Worm (Caenorhabditis elegans) whole organism, late embryonic: Measurements from ENCODE around the gene F15G9.1.

Experiments
- C08G9.2 ChIP-seq: sonication (generic microtip); optimal IDR thresholded peaks from 2 replicates; lab custom pipeline; 2016; ENCODE audit warnings: mild to moderate bottlenecking, missing genetic modification characterization, moderate library complexity, missing compliant biosample characterization
- C38D4.7 ChIP-seq: fragments of 200-800 bp; sonication (Bioruptor generic); optimal IDR thresholded peaks from 2 replicates; lab custom pipeline; 2018; ENCODE audit warnings: mild to moderate bottlenecking, missing genetic modification characterization, moderate library complexity, missing compliant biosample characterization
- F13H6.1 ChIP-seq: sonication (generic microtip); optimal IDR thresholded peaks from 2 replicates; lab custom pipeline; 2016; ENCODE audit warnings: missing genetic modification characterization, missing compliant biosample characterization
- K09A11.1 ChIP-seq: sonication (generic microtip); optimal IDR thresholded peaks from 2 replicates; lab custom pipeline; 2017; ENCODE audit warnings: antibody characterized with exemption, mild to moderate bottlenecking, missing genetic modification characterization, missing compliant biosample characterization; ENCODE audit not compliant: insufficient read depth
- ahr-1 ChIP-seq: sonication (generic microtip); optimal IDR thresholded peaks from 2 replicates; lab custom pipeline; 2016; ENCODE audit warnings: missing genetic modification characterization, missing compliant biosample characterization
- ceh-14 ChIP-seq: sonication (generic microtip); optimal IDR thresholded peaks from 2 replicates; lab custom pipeline; 2016; ENCODE audit warnings: missing genotype, missing genetic modification characterization, missing compliant biosample characterization
- ceh-24 ChIP-seq: sonication (generic microtip); optimal IDR thresholded peaks from 2 replicates; lab custom pipeline; 2016; ENCODE audit warnings: mild to moderate bottlenecking, missing genetic modification characterization, missing compliant biosample characterization
- ceh-30 ChIP-seq: fragments of 150-350 bp; optimal IDR thresholded peaks from 2 replicates; lab custom pipeline; 2014; ENCODE audit warnings: missing biosample characterization, missing genetic modification characterization
- ceh-45 ChIP-seq: fragments of 200-800 bp; sonication (Bioruptor generic); IDR thresholded peaks from 2 replicates; pipeline ENCODE4 v1.3.6; 2022; ENCODE audit warnings: missing genetic modification reagents, missing genetic modification characterization, missing compliant biosample characterization
- ceh-9 ChIP-seq: sonication (generic microtip); optimal IDR thresholded peaks from 2 replicates; lab custom pipeline; 2016; ENCODE audit warnings: mild to moderate bottlenecking, missing genetic modification characterization, inconsistent platforms, missing compliant biosample characterization
- che-1 ChIP-seq: sonication (generic microtip); optimal IDR thresholded peaks from 2 replicates; lab custom pipeline; 2016; ENCODE audit warnings: mild to moderate bottlenecking, missing genetic modification characterization, missing compliant biosample characterization
- dve-1 ChIP-seq: sonication (generic microtip); optimal IDR thresholded peaks from 2 replicates; lab custom pipeline; 2017; ENCODE audit warnings: antibody characterized with exemption, mild to moderate bottlenecking, missing genetic modification characterization, missing compliant biosample characterization
- elt-2 ChIP-seq: sonication (generic microtip); optimal IDR thresholded peaks from 2 replicates; lab custom pipeline; 2016; ENCODE audit warnings: missing genetic modification reagents, missing genetic modification characterization, missing compliant biosample characterization
- fax-1 ChIP-seq: sonication (generic microtip); optimal IDR thresholded peaks from 2 replicates; lab custom pipeline; 2016; ENCODE audit warnings: missing genotype, missing genetic modification characterization, missing compliant biosample characterization
- fkh-6 ChIP-seq: sonication (generic microtip); optimal IDR thresholded peaks from 2 replicates; lab custom pipeline; 2016; ENCODE audit warnings: missing genetic modification characterization, missing compliant biosample characterization
- hlh-13 ChIP-seq: fragments of 200-800 bp; sonication (Bioruptor generic); optimal IDR thresholded peaks from 2 replicates; lab custom pipeline; 2018; ENCODE audit warnings: mild to moderate bottlenecking, missing genetic modification characterization, missing compliant biosample characterization
- hlh-30 ChIP-seq: sonication (generic microtip); optimal IDR thresholded peaks from 2 replicates; lab custom pipeline; 2017; ENCODE audit warnings: antibody characterized with exemption, missing genetic modification characterization, missing compliant biosample characterization; ENCODE audit not compliant: insufficient read depth
- hlh-6 ChIP-seq: sonication (generic microtip); optimal IDR thresholded peaks from 2 replicates; lab custom pipeline; 2016; ENCODE audit warnings: missing genotype, missing genetic modification characterization, missing compliant biosample characterization
- hlh-8 ChIP-seq: sonication (generic microtip); optimal IDR thresholded peaks from 2 replicates; lab custom pipeline; 2016; ENCODE audit warnings: missing genotype, missing genetic modification characterization, missing compliant biosample characterization
- lim-6 ChIP-seq: sonication (generic microtip); optimal IDR thresholded peaks from 2 replicates; lab custom pipeline; 2016; ENCODE audit warnings: missing genetic modification characterization, missing compliant biosample characterization
- lin-11 ChIP-seq: fragments of 200-800 bp; sonication (Bioruptor generic); optimal IDR thresholded peaks from 2 replicates; lab custom pipeline; 2018; ENCODE audit warnings: mild to moderate bottlenecking, missing genetic modification characterization, missing compliant biosample characterization
- nfya-1 ChIP-seq: sonication (generic microtip); optimal IDR thresholded peaks from 2 replicates; lab custom pipeline; 2017; ENCODE audit warnings: missing genetic modification characterization, mild to moderate bottlenecking, missing compliant biosample characterization, antibody characterized with exemption, moderate library complexity
- nhr-232 ChIP-seq: sonication (generic microtip); optimal IDR thresholded peaks from 2 replicates; lab custom pipeline; 2016; ENCODE audit warnings: missing genetic modification characterization, missing compliant biosample characterization
- npax-4 ChIP-seq: sonication (generic microtip); optimal IDR thresholded peaks from 2 replicates; lab custom pipeline; 2016; ENCODE audit warnings: missing genetic modification characterization, missing compliant biosample characterization
- pag-3 ChIP-seq: sonication (generic microtip); optimal IDR thresholded peaks from 2 replicates; lab custom pipeline; 2016; ENCODE audit warnings: missing compliant biosample characterization, missing genetic modification characterization, borderline replicate concordance
- pax-1 ChIP-seq: fragments of 150-350 bp; optimal IDR thresholded peaks from 2 replicates; lab custom pipeline; 2014; ENCODE audit warnings: missing biosample characterization, missing genetic modification characterization
- ref-2 ChIP-seq: sonication (generic microtip); optimal IDR thresholded peaks from 2 replicates; lab custom pipeline; 2016; ENCODE audit warnings: missing genetic modification characterization, missing compliant biosample characterization
- rnt-1 ChIP-seq: sonication (generic microtip); optimal IDR thresholded peaks from 2 replicates; lab custom pipeline; 2016; ENCODE audit warnings: missing genetic modification characterization, missing compliant biosample characterization
- sox-2 ChIP-seq: fragments of 200-800 bp; sonication (Bioruptor generic); IDR thresholded peaks from 2 replicates; pipeline ENCODE4 v1.3.6; 2022; ENCODE audit warnings: missing genetic modification reagents, missing genetic modification characterization, missing compliant biosample characterization
- sox-4 ChIP-seq: sonication (generic microtip); optimal IDR thresholded peaks from 2 replicates; lab custom pipeline; 2017; ENCODE audit warnings: mild to moderate bottlenecking, missing genetic modification characterization, inconsistent platforms, missing compliant biosample characterization
- unc-42 ChIP-seq: sonication (generic microtip); optimal IDR thresholded peaks from 2 replicates; lab custom pipeline; 2016; ENCODE audit warnings: missing genotype, missing genetic modification characterization, missing compliant biosample characterization
- unc-55 ChIP-seq: sonication (generic microtip); optimal IDR thresholded peaks from 2 replicates; lab custom pipeline; 2017; ENCODE audit warnings: missing biosample characterization, missing genetic modification reagents, missing genetic modification characterization
- unc-86 ChIP-seq: sonication (generic microtip); optimal IDR thresholded peaks from 2 replicates; lab custom pipeline; 2016; ENCODE audit warnings: missing genetic modification characterization, missing compliant biosample characterization
- zip-5 ChIP-seq: sonication (generic microtip); optimal IDR thresholded peaks from 2 replicates; lab custom pipeline; 2016; ENCODE audit warnings: missing genetic modification characterization, missing compliant biosample characterization
- ztf-16 ChIP-seq: sonication (generic microtip); optimal IDR thresholded peaks from 2 replicates; lab custom pipeline; 2017; ENCODE audit warnings: missing genetic modification characterization, missing compliant biosample characterization

The F15G9.1 gene

DNA sequence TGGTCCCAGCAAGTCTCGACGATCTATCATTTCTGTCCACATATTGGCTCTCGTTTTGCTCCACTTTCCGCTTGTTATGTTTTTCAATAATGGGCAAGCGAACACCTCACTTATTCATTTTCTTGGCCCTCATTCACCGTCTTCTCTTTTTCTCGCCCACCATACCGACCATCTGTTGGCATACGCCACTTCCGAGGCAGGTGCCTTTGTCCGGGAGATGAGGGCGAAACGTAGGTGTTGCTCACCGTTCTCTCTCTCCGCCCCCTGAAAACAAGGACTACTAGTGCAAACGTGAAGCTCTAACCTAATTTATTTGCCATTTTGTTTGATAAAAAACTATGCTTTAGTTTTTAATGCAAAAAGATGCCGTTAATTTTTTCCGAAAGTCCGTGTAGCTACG, 8.5 kb upstream of the F15G9.1 start:
- TF ChIP-seq hlh-13 (GFP tag; lab: Kevin White, UChicago), result no peak
- TF ChIP-seq pax-1 (tag; lab: Kevin White, UChicago), result no peak
- TF ChIP-seq ref-2 (tag; lab: Kevin White, UChicago), result no peak
- no peak for TF ChIP-seq fax-1 (tag; lab: Kevin White, UChicago)
- no peak for TF ChIP-seq sox-2 (GFP tag; lab: Robert Waterston, UW)
- no peak for TF ChIP-seq ceh-30 (tag; lab: Kevin White, UChicago)
- no peak for TF ChIP-seq C38D4.7 (GFP tag; lab: Kevin White, UChicago)
- no peak for TF ChIP-seq hlh-6 (tag; lab: Kevin White, UChicago)
- TF ChIP-seq nfya-1 (tag; lab: Kevin White, UChicago), result no peak
- TF ChIP-seq unc-55 (GFP tag; lab: Kevin White, UChicago), result no peak

DNA sequence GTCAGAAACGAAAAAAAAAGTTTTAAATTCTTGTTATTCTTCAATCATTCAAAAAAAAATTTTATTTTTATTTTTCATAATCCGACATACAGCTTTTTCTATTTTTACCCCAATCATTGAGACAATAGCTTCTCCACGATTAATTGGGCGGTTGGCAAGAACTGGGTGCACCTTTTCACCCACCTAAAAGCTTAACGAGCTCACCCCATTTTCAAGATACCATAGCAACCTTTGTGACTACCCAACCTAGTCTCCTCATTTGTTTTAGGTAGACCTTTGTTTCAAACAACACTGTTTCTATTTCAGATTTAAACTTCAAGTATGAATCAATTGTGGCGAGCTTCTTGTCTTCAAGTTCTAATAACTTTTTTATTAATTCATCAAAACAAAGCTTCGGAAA, 7.8 kb upstream of the F15G9.1 start, which contains the start of gene dyf-7:
dyf-7 (plus strand) TSS at position 301 of the 400 bp plus-strand sequence.
- TF ChIP-seq dve-1 (tag; lab: Kevin White, UChicago) (no peak), elt-2 (no peak)

DNA sequence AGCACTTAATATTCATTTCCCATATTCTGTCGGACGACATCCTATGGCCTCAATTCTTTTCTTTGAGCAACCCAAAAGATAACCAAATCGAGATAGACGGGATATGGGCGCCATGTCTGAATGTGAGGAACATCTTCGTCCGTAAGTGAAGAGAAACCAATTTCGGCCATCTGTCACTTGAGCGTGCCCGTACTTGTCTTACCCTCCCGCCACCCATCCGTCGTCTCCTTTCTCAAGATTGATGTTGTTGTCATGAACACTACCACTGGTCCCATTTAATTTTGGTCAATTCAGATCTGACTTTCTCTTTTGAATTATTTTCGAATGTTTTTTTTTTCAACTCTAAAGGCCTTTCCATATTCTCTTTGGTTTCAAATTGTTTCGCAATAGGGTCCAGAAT, 3.4 kb upstream of the F15G9.1 start:
- TF ChIP-seq ceh-14 (tag; lab: Kevin White, UChicago), result no peak
- TF ChIP-seq unc-42 (tag; lab: Kevin White, UChicago), result peak; percentile 12
- TF ChIP-seq, all 69 proteins: peak for 1

DNA sequence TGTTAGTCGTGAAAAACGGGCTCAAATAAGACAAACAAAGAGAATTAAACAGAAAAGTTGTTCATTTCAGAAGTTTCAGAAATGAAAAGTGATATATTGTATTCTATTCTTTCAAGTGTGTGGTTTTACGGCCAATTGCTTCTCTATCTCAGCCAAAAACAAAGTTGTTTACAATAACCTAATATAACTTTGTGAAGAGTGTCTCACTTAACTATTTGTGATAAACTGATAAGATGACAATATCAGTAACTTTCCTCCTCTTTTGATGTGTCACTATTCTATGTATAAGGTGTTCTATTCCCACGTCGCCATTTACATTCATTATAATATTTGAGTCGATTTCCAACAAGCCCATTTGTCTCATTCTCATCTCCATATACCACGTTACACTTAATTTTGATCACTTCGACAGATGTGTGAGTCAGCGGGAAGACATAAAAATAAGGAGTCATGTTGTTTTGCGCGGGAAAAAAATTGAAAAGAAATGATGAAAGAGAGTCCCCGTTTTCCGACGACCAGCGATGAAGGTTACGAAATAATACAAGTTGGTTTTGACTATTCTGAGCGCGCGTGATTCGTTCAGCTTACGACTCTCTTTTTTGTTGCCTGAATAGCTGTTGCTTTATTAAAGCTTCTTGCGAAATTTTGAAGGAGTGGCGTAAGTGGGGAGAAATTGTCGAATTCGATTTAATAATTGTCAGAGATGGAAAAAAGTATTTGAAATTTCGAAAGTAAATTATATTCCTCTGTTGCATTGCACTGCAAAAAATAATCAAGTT, 738 bp upstream of the F15G9.1 start:
- TF ChIP-seq npax-4 (no peak), ahr-1 (tag; lab: Kevin White, UChicago) (no peak), ceh-9 (tag; lab: Kevin White, UChicago) (no peak), unc-86 (tag; lab: Kevin White, UChicago) (no peak), elt-2 (peak; percentile 35), ceh-30 (tag; lab: Kevin White, UChicago) (no peak), C38D4.7 (GFP tag; lab: Kevin White, UChicago) (no peak), zip-5 (no peak), ref-2 (tag; lab: Kevin White, UChicago) (no peak), lin-11 (tag; lab: Kevin White, UChicago) (no peak), rnt-1 (tag; lab: Kevin White, UChicago) (no peak), unc-42 (tag; lab: Kevin White, UChicago) (peak; percentile 53)

DNA sequence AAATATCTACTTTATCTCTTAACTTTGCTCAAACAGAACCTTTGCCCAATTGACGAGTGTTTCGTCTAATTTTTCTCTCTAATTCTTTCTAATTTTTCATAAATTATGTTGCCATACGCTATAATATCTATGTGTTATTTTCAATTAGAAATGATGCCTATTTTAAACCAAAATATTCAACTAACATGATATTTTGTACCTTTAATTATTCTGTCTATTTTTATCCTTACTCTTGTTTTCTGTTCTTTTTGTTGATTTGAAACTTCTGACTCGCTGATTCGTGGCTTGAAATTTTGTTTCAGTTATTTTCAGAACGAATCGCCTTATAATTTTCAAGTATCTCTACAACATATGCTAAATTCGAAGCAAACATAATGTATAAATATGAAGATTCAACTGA, 3.3 kb downstream of the F15G9.1 start, which contains the start of gene F15G9.6:
F15G9.6 (plus strand) TSS at position 301 of the 400 bp plus-strand sequence.
- TF ChIP-seq ceh-45 (GFP tag; lab: Robert Waterston, UW) (no peak), unc-42 (tag; lab: Kevin White, UChicago) (no peak), ceh-24 (tag; lab: Kevin White, UChicago) (no peak), pax-1 (tag; lab: Kevin White, UChicago) (no peak), pag-3 (tag; lab: Kevin White, UChicago) (no peak), lim-6 (tag; lab: Kevin White, UChicago) (no peak), sox-2 (GFP tag; lab: Robert Waterston, UW) (no peak), sox-4 (tag; lab: Kevin White, UChicago) (no peak), hlh-30 (no peak), ztf-16 (no peak), hlh-8 (tag; lab: Kevin White, UChicago) (no peak), fkh-6 (tag; lab: Kevin White, UChicago) (no peak)

DNA sequence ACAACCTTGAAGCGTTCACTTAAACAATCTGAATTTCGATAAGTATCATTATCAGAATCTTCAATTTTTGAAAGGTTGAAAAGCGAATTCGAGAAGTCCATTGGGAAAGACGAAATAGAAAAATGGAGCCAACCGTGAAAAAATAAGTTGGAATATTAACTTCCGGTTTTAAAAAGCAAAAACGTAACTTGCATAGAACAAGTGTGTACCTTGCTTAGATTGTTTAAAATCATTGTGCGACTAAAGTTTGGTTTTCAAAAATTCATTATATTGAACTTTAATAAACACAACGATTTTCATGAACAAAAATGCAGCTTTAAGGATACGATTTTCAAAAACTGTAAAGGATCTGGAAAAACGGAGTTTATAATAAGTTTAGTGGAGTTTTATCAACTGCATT, 7.4 kb downstream of the F15G9.1 start, which contains the start of gene F15G9.2:
F15G9.2 (minus strand) TSS at position 101 of the 400 bp plus-strand sequence.
- TF ChIP-seq unc-42 (tag; lab: Kevin White, UChicago) (no peak), F13H6.1 (tag; lab: Kevin White, UChicago) (no peak), sox-4 (tag; lab: Kevin White, UChicago) (no peak), nhr-232 (tag; lab: Kevin White, UChicago) (no peak), K09A11.1 (tag; lab: Kevin White, UChicago) (no peak), che-1 (tag; lab: Kevin White, UChicago) (no peak), rnt-1 (tag; lab: Kevin White, UChicago) (no peak), C08G9.2 (no peak), zip-5 (no peak)
